Worm (Caenorhabditis elegans): Measurements from ENCODE around the gene gldi-11.

gldi-11 gene

ce11 chrII:4945695-4946094 lies at the start of gene gldi-11, which contains the start of gene ZK546.2:
Gene gldi-11 (minus strand): TSS chrII:4945789.
Gene ZK546.2 (plus strand): TSS chrII:4946027.
- TF ChIP-seq klf-2 (GFP tag; conservative IDR thresholded peaks at IDR 0.05): no peak
- no peak for TF ChIP-seq med-1 (GFP tag; optimal IDR thresholded peaks at IDR 0.05; ENCODE audit: insufficient read depth)
- TF ChIP-seq cog-1 (tag; optimal IDR thresholded peaks at IDR 0.05): no peak
- TF ChIP-seq ref-1 (GFP tag; conservative IDR thresholded peaks at IDR 0.05): no peak
- no peak for TF ChIP-seq tab-1 (GFP tag; IDR thresholded peaks at IDR 0.05)
- TF ChIP-seq ztf-23 (GFP tag; IDR thresholded peaks at IDR 0.05): no peak
- TF ChIP-seq T22C8.4 (GFP tag; IDR thresholded peaks at IDR 0.05): no peak
- no peak for TF ChIP-seq ztf-29 (GFP tag; IDR thresholded peaks at IDR 0.05)
- TF ChIP-seq flt-1 (GFP tag; IDR thresholded peaks at IDR 0.05): no peak

DNA sequence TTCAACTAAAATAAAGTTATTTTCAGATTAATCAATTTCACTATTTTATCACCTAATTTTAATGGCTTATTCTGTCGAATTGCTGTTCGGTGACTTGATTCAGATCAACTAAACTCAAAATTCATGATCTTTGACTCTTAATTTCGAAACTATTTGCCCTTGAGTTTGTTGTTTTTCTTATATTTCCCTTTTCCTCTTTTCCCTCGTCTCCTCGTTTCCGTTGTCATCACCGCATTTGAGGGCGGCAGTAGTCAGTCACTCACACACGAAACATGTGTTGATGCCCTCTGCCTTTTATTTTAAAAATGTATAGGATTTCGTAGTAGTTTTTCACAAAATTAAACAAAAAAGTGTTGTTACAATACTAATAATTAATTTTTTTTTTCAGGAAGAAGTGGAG lies 49.4 kb upstream of the gldi-11 start, which contains the start of gene rnh-1.0:
Gene rnh-1.0, plus strand, starts transcription at position 389 of the 400 bp plus-strand sequence.
- no peak for TF ChIP-seq cog-1 (tag; optimal IDR thresholded peaks at IDR 0.05)
- TF ChIP-seq tab-1 (GFP tag; IDR thresholded peaks at IDR 0.05): no peak
- no peak for TF ChIP-seq klf-2 (GFP tag; conservative IDR thresholded peaks at IDR 0.05)
- no peak for TF ChIP-seq med-1 (GFP tag; optimal IDR thresholded peaks at IDR 0.05; ENCODE audit: insufficient read depth)
- TF ChIP-seq ztf-29 (GFP tag; IDR thresholded peaks at IDR 0.05): no peak
- TF ChIP-seq flt-1 (GFP tag; IDR thresholded peaks at IDR 0.05): no peak
- no peak for TF ChIP-seq T22C8.4 (GFP tag; IDR thresholded peaks at IDR 0.05)
- no peak for TF ChIP-seq ref-1 (GFP tag; conservative IDR thresholded peaks at IDR 0.05)
- no peak for TF ChIP-seq ztf-23 (GFP tag; IDR thresholded peaks at IDR 0.05)

DNA sequence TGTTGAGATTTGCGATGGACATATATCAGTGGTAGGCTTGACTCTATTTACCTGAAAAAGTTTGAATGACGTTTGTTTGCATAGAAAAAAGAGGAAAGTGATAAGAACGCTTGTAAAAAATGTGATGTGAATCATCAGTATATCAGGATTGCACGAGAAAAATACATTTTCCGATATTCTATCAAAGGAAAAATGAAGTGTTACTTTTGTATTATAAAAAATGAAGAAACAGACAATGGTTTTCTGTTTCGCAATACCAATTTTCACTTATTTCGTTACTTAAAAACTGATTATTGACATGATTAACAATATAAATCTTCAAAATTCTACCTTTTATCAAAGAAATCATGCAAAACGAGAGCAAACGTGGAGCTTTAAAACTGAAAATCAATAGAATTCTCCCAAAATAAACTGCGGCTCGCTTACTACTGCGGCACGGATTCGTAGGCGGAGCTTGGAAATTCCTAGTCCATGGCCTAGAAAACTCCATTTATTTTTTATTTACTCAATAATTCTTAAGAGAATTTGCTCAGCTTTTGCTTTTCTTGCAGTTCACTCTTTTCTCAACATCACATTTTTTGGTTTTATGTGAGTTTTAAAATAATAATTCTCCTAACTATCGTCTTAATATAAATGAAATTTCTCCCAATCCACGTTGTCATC lies 48.1 kb upstream of the gldi-11 start, which contains the start of the genes eif-1 and vps-24:
Gene eif-1, minus strand, starts transcription at position 51 of the 663 bp plus-strand sequence.
Gene vps-24, plus strand, starts transcription at position 469 of the 663 bp plus-strand sequence.
- no peak for TF ChIP-seq ref-1 (GFP tag; conservative IDR thresholded peaks at IDR 0.05)

- TF ChIP-seq cog-1 (tag; optimal IDR thresholded peaks at IDR 0.05): no peak
- no peak for TF ChIP-seq klf-2 (GFP tag; conservative IDR thresholded peaks at IDR 0.05)
- no peak for TF ChIP-seq flt-1 (GFP tag; IDR thresholded peaks at IDR 0.05)
- no peak for TF ChIP-seq T22C8.4 (GFP tag; IDR thresholded peaks at IDR 0.05)
- TF ChIP-seq ref-1 (GFP tag; conservative IDR thresholded peaks at IDR 0.05): no peak
- TF ChIP-seq med-1 (GFP tag; optimal IDR thresholded peaks at IDR 0.05; ENCODE audit: insufficient read depth): no peak
- no peak for TF ChIP-seq ztf-29 (GFP tag; IDR thresholded peaks at IDR 0.05)
- no peak for TF ChIP-seq tab-1 (GFP tag; IDR thresholded peaks at IDR 0.05)
- TF ChIP-seq ztf-23 (GFP tag; IDR thresholded peaks at IDR 0.05): no peak
Observed at ce11 chrII:4992977-4993376, 47.4 kb upstream of the gldi-11 start, which contains the start of gene pigb-1. Gene pigb-1 (minus strand): TSS chrII:4993077.

DNA sequence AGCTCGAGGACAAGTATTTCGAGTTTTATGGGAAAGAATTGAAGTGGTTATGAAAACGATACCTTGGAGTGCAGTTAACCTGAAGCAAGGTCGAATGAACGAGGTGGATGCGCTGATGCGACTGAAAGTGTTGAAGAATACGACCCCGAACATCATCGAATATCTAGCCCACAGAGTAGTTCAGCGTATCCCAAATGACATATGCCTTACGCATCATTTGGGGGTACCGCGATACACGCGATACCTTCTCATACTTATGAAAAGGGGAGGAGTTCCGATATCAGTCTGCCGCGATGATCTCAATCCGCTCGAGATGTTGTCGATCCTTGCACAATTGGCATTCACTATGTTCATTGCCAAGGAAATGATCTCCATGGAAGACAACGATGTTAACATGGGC lies 44.2 kb upstream of the gldi-11 start, which contains the start of gene T27F7.12:
Gene T27F7.12, plus strand, starts transcription at position 301 of the 400 bp plus-strand sequence.
- no peak for TF ChIP-seq ztf-23 (GFP tag; IDR thresholded peaks at IDR 0.05)
- TF ChIP-seq cog-1 (tag; optimal IDR thresholded peaks at IDR 0.05): no peak
- no peak for TF ChIP-seq ref-1 (GFP tag; conservative IDR thresholded peaks at IDR 0.05)
- TF ChIP-seq flt-1 (GFP tag; IDR thresholded peaks at IDR 0.05): no peak
- TF ChIP-seq ztf-29 (GFP tag; IDR thresholded peaks at IDR 0.05): no peak
- TF ChIP-seq T22C8.4 (GFP tag; IDR thresholded peaks at IDR 0.05): no peak
- TF ChIP-seq tab-1 (GFP tag; IDR thresholded peaks at IDR 0.05): no peak
- no peak for TF ChIP-seq med-1 (GFP tag; optimal IDR thresholded peaks at IDR 0.05; ENCODE audit: insufficient read depth)
- TF ChIP-seq klf-2 (GFP tag; conservative IDR thresholded peaks at IDR 0.05): no peak

DNA sequence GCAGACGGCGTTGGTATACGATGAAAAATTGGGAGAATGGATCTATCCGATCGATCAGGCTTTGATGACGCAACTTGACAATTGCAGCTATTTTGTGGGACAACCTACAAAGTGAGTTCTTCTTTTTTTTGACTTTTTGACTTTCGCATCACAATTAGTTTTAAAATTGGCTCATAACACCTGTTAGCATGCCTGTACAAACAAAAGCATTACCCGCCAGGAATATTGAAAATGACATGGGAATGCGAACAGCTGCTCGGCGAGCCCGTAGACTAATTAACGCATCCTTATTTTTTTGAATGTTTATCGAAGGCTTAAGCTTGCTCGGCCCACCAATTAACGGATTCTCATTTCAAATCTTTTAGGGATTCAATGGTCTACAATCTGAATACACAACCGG lies 41.7 kb upstream of the gldi-11 start:
- TF ChIP-seq ref-1 (GFP tag; conservative IDR thresholded peaks at IDR 0.05) (no peak), cog-1 (tag; optimal IDR thresholded peaks at IDR 0.05) (no peak), med-1 (GFP tag; optimal IDR thresholded peaks at IDR 0.05; ENCODE audit: insufficient read depth) (no peak), klf-2 (GFP tag; conservative IDR thresholded peaks at IDR 0.05) (no peak), ztf-29 (GFP tag; IDR thresholded peaks at IDR 0.05) (no peak)

- TF ChIP-seq ztf-23 (GFP tag; IDR thresholded peaks at IDR 0.05): no peak
Observed at ce11 chrII:4986664-4987063, 41.1 kb upstream of the gldi-11 start.

DNA sequence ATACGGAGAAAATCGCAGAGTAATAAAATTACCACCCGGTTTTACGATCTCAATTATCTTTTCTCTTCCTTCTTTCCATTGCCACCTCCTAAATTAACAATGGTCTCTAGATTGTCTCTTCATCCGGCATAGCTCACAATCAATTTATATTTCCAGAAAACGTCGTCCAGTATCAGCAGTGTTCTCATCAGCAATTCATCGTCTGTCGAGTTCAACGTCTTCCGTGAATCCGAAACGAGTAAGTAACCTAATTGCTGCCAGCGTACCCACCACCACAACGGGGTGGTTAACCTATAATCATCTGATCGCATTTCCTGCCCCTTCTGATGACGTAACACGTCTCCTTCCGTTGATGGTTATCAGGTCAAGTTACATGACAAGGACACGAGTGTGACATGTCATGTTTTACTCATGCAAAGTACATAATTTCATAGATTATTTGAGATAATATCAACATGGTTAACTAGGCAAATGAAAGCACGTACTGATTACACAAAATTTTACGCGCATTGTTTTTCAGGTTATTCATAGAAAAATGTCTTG lies 40.4 kb upstream of the gldi-11 start:
- no peak for TF ChIP-seq flt-1 (GFP tag; IDR thresholded peaks at IDR 0.05)
- no peak for TF ChIP-seq ref-1 (GFP tag; conservative IDR thresholded peaks at IDR 0.05)
- TF ChIP-seq med-1 (GFP tag; optimal IDR thresholded peaks at IDR 0.05; ENCODE audit: insufficient read depth): no peak
- TF ChIP-seq T22C8.4 (GFP tag; IDR thresholded peaks at IDR 0.05): no peak
- TF ChIP-seq cog-1 (tag; optimal IDR thresholded peaks at IDR 0.05): no peak
- TF ChIP-seq ztf-29 (GFP tag; IDR thresholded peaks at IDR 0.05): no peak
- no peak for TF ChIP-seq ztf-23 (GFP tag; IDR thresholded peaks at IDR 0.05)
- no peak for TF ChIP-seq tab-1 (GFP tag; IDR thresholded peaks at IDR 0.05)
- TF ChIP-seq klf-2 (GFP tag; conservative IDR thresholded peaks at IDR 0.05): no peak

ce11 chrII:4984151-4984550 lies 38.6 kb upstream of the gldi-11 start:
- TF ChIP-seq ztf-23 (GFP tag; IDR thresholded peaks at IDR 0.05) (no peak), cog-1 (tag; optimal IDR thresholded peaks at IDR 0.05) (no peak), med-1 (GFP tag; optimal IDR thresholded peaks at IDR 0.05; ENCODE audit: insufficient read depth) (no peak)

DNA sequence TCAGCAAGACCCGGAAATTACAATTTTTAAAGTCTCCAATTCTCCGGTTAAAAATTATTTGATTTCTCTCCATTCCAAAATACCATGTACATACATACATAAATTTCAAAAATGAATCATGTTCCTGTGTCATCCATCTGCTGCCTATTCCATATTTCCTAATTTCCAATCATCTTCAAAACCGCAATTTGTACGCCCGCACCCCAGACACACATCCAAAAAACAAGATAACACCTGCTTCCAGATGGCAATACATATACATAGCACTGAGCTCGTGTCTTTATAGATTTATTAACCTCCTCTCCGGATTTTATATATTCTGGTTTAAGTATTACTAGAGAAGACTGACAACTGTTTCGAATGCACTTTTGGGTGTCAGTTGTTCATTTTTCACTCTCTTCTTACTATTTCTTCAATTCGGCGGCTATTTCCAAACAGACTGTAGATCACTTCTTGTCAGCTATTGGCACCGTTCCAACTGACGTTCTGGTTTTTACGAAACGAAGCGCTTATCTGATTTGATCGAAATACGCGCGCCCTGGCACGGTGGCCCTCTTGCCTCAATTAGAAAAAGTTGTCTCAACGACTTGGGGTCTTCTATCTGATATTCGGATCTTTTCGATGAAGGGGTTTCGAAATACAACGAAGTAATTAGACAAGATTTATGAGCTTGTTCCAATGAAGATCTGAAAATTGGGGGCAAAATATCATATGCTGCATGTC lies 36.3 kb upstream of the gldi-11 start:
- no peak for TF ChIP-seq ref-1 (GFP tag; conservative IDR thresholded peaks at IDR 0.05)
- no peak for TF ChIP-seq cog-1 (tag; optimal IDR thresholded peaks at IDR 0.05)
- TF ChIP-seq klf-2 (GFP tag; conservative IDR thresholded peaks at IDR 0.05): no peak
- no peak for TF ChIP-seq ztf-29 (GFP tag; IDR thresholded peaks at IDR 0.05)
- no peak for TF ChIP-seq ztf-23 (GFP tag; IDR thresholded peaks at IDR 0.05)
- no peak for TF ChIP-seq med-1 (GFP tag; optimal IDR thresholded peaks at IDR 0.05; ENCODE audit: insufficient read depth)
- no peak for TF ChIP-seq T22C8.4 (GFP tag; IDR thresholded peaks at IDR 0.05)
- TF ChIP-seq tab-1 (GFP tag; IDR thresholded peaks at IDR 0.05): no peak
- TF ChIP-seq flt-1 (GFP tag; IDR thresholded peaks at IDR 0.05): no peak

All from whole organism, midembryonic.